Fruit fly (Drosophila melanogaster) whole organism, embryonic: Measurements from ENCODE around the gene Pax.

Experiments
- Bdp1 ChIP-seq: fragments of 200-800 bp; sonication (Bioruptor generic); optimal IDR thresholded peaks from 3 replicates; lab custom pipeline; 2016; ENCODE audit warnings: missing biosample characterization, missing genetic modification characterization
- CG12071 ChIP-seq: fragments of 200-800 bp; sonication (Bioruptor generic); optimal IDR thresholded peaks from 3 replicates; lab custom pipeline; 2018; ENCODE audit warnings: missing biosample characterization, mild to moderate bottlenecking, missing genetic modification characterization
- CG12299 ChIP-seq: fragments of 200-800 bp; sonication (Bioruptor generic); optimal IDR thresholded peaks from 2 replicates; lab custom pipeline; 2018; ENCODE audit warnings: missing biosample characterization, mild to moderate bottlenecking, missing genetic modification characterization
- CG12659 ChIP-seq: fragments of 200-800 bp; sonication (Bioruptor generic); optimal IDR thresholded peaks from 3 replicates; lab custom pipeline; 2017; ENCODE audit warnings: mild to moderate bottlenecking, missing biosample characterization, missing genetic modification reagents, missing genetic modification characterization
- CG12769 ChIP-seq: fragments of 200-800 bp; sonication (Bioruptor generic); optimal IDR thresholded peaks from 2 replicates; lab custom pipeline; 2019; ENCODE audit warnings: missing biosample characterization, mild to moderate bottlenecking, missing genetic modification characterization, moderate library complexity
- CG13894 ChIP-seq: fragments of 200-800 bp; sonication (Bioruptor generic); optimal IDR thresholded peaks from 3 replicates; lab custom pipeline; 2018; ENCODE audit warnings: missing biosample characterization, mild to moderate bottlenecking, missing genetic modification characterization, moderate library complexity
- CG14710 ChIP-seq: fragments of 200-800 bp; sonication (Bioruptor generic); optimal IDR thresholded peaks from 3 replicates; lab custom pipeline; 2019; ENCODE audit warnings: missing biosample characterization, mild to moderate bottlenecking, missing genetic modification characterization, moderate library complexity
- CG14860 ChIP-seq: fragments of 200-800 bp; sonication (Bioruptor generic); IDR thresholded peaks from 3 replicates; pipeline ENCODE4 v1.3.6; 2022; ENCODE audit warnings: missing biosample characterization, missing genetic modification characterization; ENCODE audit not compliant: partially characterized antibody
- CG17361 ChIP-seq: fragments of 200-800 bp; sonication (Bioruptor generic); IDR thresholded peaks from 3 replicates; pipeline ENCODE4 v1.3.6; 2022; ENCODE audit warnings: missing biosample characterization, missing genetic modification characterization
- CG17802 ChIP-seq: fragments of 200-800 bp; sonication (Bioruptor generic); optimal IDR thresholded peaks from 2 replicates; lab custom pipeline; 2018; ENCODE audit warnings: missing biosample characterization, mild to moderate bottlenecking, missing genetic modification characterization, moderate library complexity
- CG17829 ChIP-seq: fragments of 200-800 bp; optimal IDR thresholded peaks from 2 replicates; lab custom pipeline; 2019; ENCODE audit warnings: missing biosample characterization, mild to moderate bottlenecking, missing genetic modification characterization, moderate library complexity
- CG18599 ChIP-seq: fragments of 200-800 bp; sonication (Bioruptor generic); optimal IDR thresholded peaks from 3 replicates; lab custom pipeline; 2017; ENCODE audit warnings: missing biosample characterization, missing genetic modification characterization, mild to moderate bottlenecking, moderate library complexity, missing genetic modification reagents
- CG4617 ChIP-seq: fragments of 200-800 bp; sonication (Bioruptor generic); optimal IDR thresholded peaks from 3 replicates; lab custom pipeline; 2016; ENCODE audit warnings: missing biosample characterization, missing genetic modification characterization, borderline replicate concordance
- CG4730 ChIP-seq: fragments of 200-800 bp; sonication (Bioruptor generic); IDR thresholded peaks from 2 replicates; pipeline ENCODE4 v1.3.6; 2022; ENCODE audit warnings: missing biosample characterization, missing genetic modification characterization
- CG6654 ChIP-seq: fragments of 200-800 bp; sonication (Bioruptor generic); optimal IDR thresholded peaks from 2 replicates; lab custom pipeline; 2017; ENCODE audit warnings: missing biosample characterization, mild to moderate bottlenecking, missing genetic modification characterization
- CG7839 ChIP-seq: fragments of 200-800 bp; sonication (Bioruptor generic); optimal IDR thresholded peaks from 3 replicates; lab custom pipeline; 2018; ENCODE audit warnings: missing biosample characterization, mild to moderate bottlenecking, missing genetic modification characterization, moderate library complexity
- CG8944 ChIP-seq: fragments of 200-800 bp; sonication (Bioruptor generic); optimal IDR thresholded peaks from 3 replicates; lab custom pipeline; 2016; ENCODE audit warnings: missing biosample characterization, missing genetic modification characterization
- CHES-1-like ChIP-seq: fragments of 200-800 bp; sonication (Bioruptor generic); optimal IDR thresholded peaks from 2 replicates; lab custom pipeline; 2016; ENCODE audit warnings: missing biosample characterization, missing genetic modification characterization
- CTCF ChIP-seq: fragments of 200-800 bp; sonication (Bioruptor generic); optimal IDR thresholded peaks from 2 replicates; lab custom pipeline; 2017; ENCODE audit warnings: missing biosample characterization, mild to moderate bottlenecking, missing genetic modification characterization, moderate library complexity
- Drgx ChIP-seq: fragments of 200-800 bp; sonication (Bioruptor generic); IDR thresholded peaks from 2 replicates; pipeline ENCODE4 v1.3.6; 2022; ENCODE audit warnings: missing biosample characterization, missing genetic modification characterization
- E2f2 ChIP-seq: fragments of 200-800 bp; sonication (Bioruptor generic); IDR thresholded peaks from 2 replicates; pipeline ENCODE4 v1.3.6; 2022; ENCODE audit warnings: missing biosample characterization, missing genetic modification characterization
- Elba2 ChIP-seq: fragments of 200-800 bp; sonication (Bioruptor generic); optimal IDR thresholded peaks from 3 replicates; lab custom pipeline; 2016; ENCODE audit warnings: missing biosample characterization, missing genetic modification characterization
- H15 ChIP-seq: fragments of 200-800 bp; sonication (Bioruptor generic); IDR thresholded peaks from 3 replicates; pipeline ENCODE4 v1.3.6; 2022; ENCODE audit warnings: missing biosample characterization, missing genetic modification characterization
- HLH54F ChIP-seq: fragments of 200-800 bp; sonication (Bioruptor generic); optimal IDR thresholded peaks from 3 replicates; lab custom pipeline; 2016; ENCODE audit warnings: missing biosample characterization, missing genetic modification characterization
- Hmr ChIP-seq: fragments of 200-800 bp; sonication (Bioruptor generic); optimal IDR thresholded peaks from 3 replicates; lab custom pipeline; 2017; ENCODE audit warnings: mild to moderate bottlenecking, missing biosample characterization, missing genetic modification reagents, missing genetic modification characterization
- Hr78 ChIP-seq, 2 experiments: fragments of 200-800 bp in 1 of 2; fragments of >200 bp in 1 of 2; sonication (Bioruptor generic) in 1 of 2; optimal IDR thresholded peaks; 2 replicates each; lab custom pipeline; 2017 to 2019; ENCODE audit warnings: missing biosample characterization in 2 of 2, missing genetic modification characterization in 2 of 2, mild to moderate bottlenecking in 1 of 2, moderate library complexity in 1 of 2
- Hsf ChIP-seq: fragments of 200-800 bp; sonication (Bioruptor generic); optimal IDR thresholded peaks from 3 replicates; lab custom pipeline; 2016; ENCODE audit warnings: missing biosample characterization, missing genetic modification characterization
- MBD-R2 ChIP-seq: fragments of 200-800 bp; sonication (Bioruptor generic); IDR thresholded peaks from 2 replicates; pipeline ENCODE4 v1.3.6; 2022; ENCODE audit warnings: missing biosample characterization, missing genetic modification characterization
- Scr ChIP-seq: fragments of 200-800 bp; sonication (Bioruptor generic); IDR thresholded peaks from 2 replicates; pipeline ENCODE4 v1.3.6; 2022; ENCODE audit warnings: missing biosample characterization, missing genetic modification characterization; ENCODE audit not compliant: partially characterized antibody
- Usf ChIP-seq: fragments of 200-800 bp; sonication (Bioruptor generic); optimal IDR thresholded peaks from 2 replicates; lab custom pipeline; 2017; ENCODE audit warnings: missing genotype, missing biosample characterization, missing genetic modification characterization
- bbx ChIP-seq: fragments of 200-800 bp; sonication (Bioruptor generic); IDR thresholded peaks from 2 replicates; pipeline ENCODE4 v1.3.6; 2022; ENCODE audit warnings: missing biosample characterization, missing genetic modification characterization; ENCODE audit not compliant: partially characterized antibody
- bowl ChIP-seq: fragments of 200-800 bp; sonication (Bioruptor generic); IDR thresholded peaks from 2 replicates; pipeline ENCODE4 v1.3.6; 2022; ENCODE audit warnings: missing biosample characterization, missing genetic modification characterization
- hbn ChIP-seq: fragments of 200-800 bp; sonication (Bioruptor generic); IDR thresholded peaks from 2 replicates; pipeline ENCODE4 v1.3.6; 2022; ENCODE audit warnings: missing biosample characterization, missing genetic modification characterization; ENCODE audit not compliant: partially characterized antibody
- inv ChIP-seq: fragments of 200-800 bp; sonication (Bioruptor generic); IDR thresholded peaks from 2 replicates; pipeline ENCODE4 v1.3.6; 2022; ENCODE audit warnings: missing biosample characterization, missing genetic modification characterization; ENCODE audit not compliant: partially characterized antibody
- lbe ChIP-seq: fragments of 200-800 bp; sonication (Bioruptor generic); optimal IDR thresholded peaks from 2 replicates; lab custom pipeline; 2016; ENCODE audit warnings: missing biosample characterization, mild to moderate bottlenecking, missing genetic modification characterization
- lola ChIP-seq, 3 experiments: fragments of >200 bp in 2 of 3; fragments of 200-800 bp in 1 of 3; sonication (Bioruptor generic) in 1 of 3; optimal IDR thresholded peaks; 2 replicates each; lab custom pipeline; 2017 to 2019; ENCODE audit warnings: missing biosample characterization in 3 of 3, missing genetic modification characterization in 3 of 3, mild to moderate bottlenecking in 1 of 3, moderate library complexity in 1 of 3
- mld ChIP-seq: fragments of 200-800 bp; sonication (Bioruptor generic); IDR thresholded peaks from 3 replicates; pipeline ENCODE4 v1.3.6; 2022; ENCODE audit warnings: missing biosample characterization, missing genetic modification characterization; ENCODE audit not compliant: partially characterized antibody
- nerfin-2 ChIP-seq: fragments of 200-800 bp; sonication (Bioruptor generic); IDR thresholded peaks from 2 replicates; pipeline ENCODE4 v1.3.6; 2022; ENCODE audit warnings: missing biosample characterization, missing genetic modification characterization; ENCODE audit not compliant: partially characterized antibody
- peb ChIP-seq: fragments of 200-800 bp; sonication (Bioruptor generic); IDR thresholded peaks from 2 replicates; pipeline ENCODE4 v1.3.6; 2022; ENCODE audit warnings: missing biosample characterization, missing genetic modification characterization
- pho ChIP-seq: fragments of 200-800 bp; sonication (Bioruptor generic); optimal IDR thresholded peaks from 2 replicates; lab custom pipeline; 2016; ENCODE audit warnings: missing biosample characterization, missing genetic modification characterization
- salm ChIP-seq: fragments of 200-800 bp; sonication (Bioruptor generic); optimal IDR thresholded peaks from 2 replicates; lab custom pipeline; 2018; ENCODE audit warnings: missing biosample characterization, mild to moderate bottlenecking, missing genetic modification characterization
- sisA ChIP-seq: fragments of 200-800 bp; sonication (Bioruptor generic); IDR thresholded peaks from 2 replicates; pipeline ENCODE4 v1.3.6; 2022; ENCODE audit warnings: missing biosample characterization, missing genetic modification characterization
- unc-4 ChIP-seq: fragments of 200-800 bp; sonication (Bioruptor generic); IDR thresholded peaks from 2 replicates; pipeline ENCODE4 v1.3.6; 2022; ENCODE audit warnings: missing biosample characterization, missing genetic modification characterization; ENCODE audit not compliant: partially characterized antibody
- wor ChIP-seq: fragments of 200-800 bp; sonication (Bioruptor generic); IDR thresholded peaks from 2 replicates; pipeline ENCODE4 v1.3.6; 2022; ENCODE audit warnings: missing biosample characterization, missing genetic modification characterization
- zen2 ChIP-seq: fragments of 200-800 bp; sonication (Bioruptor generic); IDR thresholded peaks from 3 replicates; pipeline ENCODE4 v1.3.6; 2022; ENCODE audit warnings: missing biosample characterization, missing genetic modification characterization; ENCODE audit not compliant: partially characterized antibody

The Pax gene

dm6 chr2L:19430343-19430742 is 3.9 kb upstream of the Pax start, which contains the start of gene RtcB (continued):
- peak; percentile 40 for TF ChIP-seq CG4617 (GFP tag; lab: Kevin White, UChicago)
- no peak for TF ChIP-seq CG13894 (tag; lab: Kevin White, UChicago)
- TF ChIP-seq bbx, result peak; percentile 95
- peak; percentile 17 for TF ChIP-seq Hsf (GFP tag; lab: Kevin White, UChicago)
- no peak for TF ChIP-seq CG12071 (GFP tag; lab: Kevin White, UChicago)
- TF ChIP-seq CG4730 (GFP tag; lab: Robert Waterston, UW), result no peak
- peak; percentile 96 for TF ChIP-seq inv (GFP tag; lab: Robert Waterston, UW)
- no peak for TF ChIP-seq CG6654
- peak; percentile 34 for TF ChIP-seq pho (GFP tag; lab: Kevin White, UChicago)
- no peak for TF ChIP-seq Hr78 (GFP tag; optimal IDR thresholded peaks at IDR 0.05; lab: Kevin White, UChicago)
- TF ChIP-seq H15 (GFP tag; lab: Robert Waterston, UW), result no peak
- TF ChIP-seq Drgx (GFP tag; lab: Robert Waterston, UW), result no peak
- peak; percentile 74 for TF ChIP-seq E2f2 (GFP tag; lab: Robert Waterston, UW)
- peak in 1 of 3 experiments; percentile 1 for TF ChIP-seq lola (GFP tag; optimal IDR thresholded peaks at IDR 0.05; lab: Kevin White, UChicago)
- peak; percentile 24; the same call in 1 of the 2 replicates for TF ChIP-seq sisA (GFP tag; lab: Robert Waterston, UW)
- TF ChIP-seq wor (GFP tag; lab: Robert Waterston, UW), result no peak
- no peak for TF ChIP-seq peb (GFP tag; lab: Robert Waterston, UW)
- TF ChIP-seq Elba2 (GFP tag; lab: Kevin White, UChicago), result peak; percentile 46
- peak; percentile 92 for TF ChIP-seq zen2 (GFP tag; lab: Robert Waterston, UW)
- peak; percentile 91 for TF ChIP-seq mld
- no peak for TF ChIP-seq CG18599 (GFP tag; lab: Kevin White, UChicago)
- TF ChIP-seq CHES-1-like (GFP tag; lab: Kevin White, UChicago), result no peak
- TF ChIP-seq CG7839, result peak; percentile 19
- no peak for TF ChIP-seq bowl (GFP tag; lab: Robert Waterston, UW)
- TF ChIP-seq HLH54F, result no peak
- peak; percentile 37 for TF ChIP-seq CG12659
- TF ChIP-seq CG17802, result peak; percentile 9
- TF ChIP-seq CTCF (GFP tag; lab: Kevin White, UChicago), result peak; percentile 48
- TF ChIP-seq CG17361 (GFP tag; lab: Robert Waterston, UW), result peak; percentile 47; the same call in 1 of the 3 replicates
- TF ChIP-seq Scr (GFP tag; lab: Robert Waterston, UW), result peak; percentile 97
- TF ChIP-seq CG12299 (tag; lab: Kevin White, UChicago), result no peak
- peak; percentile 95 for TF ChIP-seq unc-4 (GFP tag; lab: Robert Waterston, UW)
- TF ChIP-seq MBD-R2 (GFP tag; lab: Robert Waterston, UW), result peak; percentile 68
- TF ChIP-seq Hmr (GFP tag; lab: Kevin White, UChicago), result peak; percentile 11
- TF ChIP-seq Bdp1 (GFP tag; lab: Kevin White, UChicago), result no peak
- no peak for TF ChIP-seq Usf (GFP tag; lab: Kevin White, UChicago)
- TF ChIP-seq nerfin-2 (GFP tag; lab: Robert Waterston, UW), result peak; percentile 86
- TF ChIP-seq CG12769 (tag; lab: Kevin White, UChicago), result peak; percentile 21
- TF ChIP-seq CG17829 (tag; lab: Kevin White, UChicago), result peak; percentile 18
- TF ChIP-seq CG14860 (GFP tag; lab: Robert Waterston, UW), result peak; percentile 95
- TF ChIP-seq hbn, result peak; percentile 94
- TF ChIP-seq salm (tag; lab: Kevin White, UChicago), result no peak
- TF ChIP-seq lbe (GFP tag; lab: Kevin White, UChicago), result peak; percentile 12
- TF ChIP-seq CG8944 (GFP tag; lab: Kevin White, UChicago), result peak; percentile 7
- TF ChIP-seq CG14710 (tag; lab: Kevin White, UChicago), result peak; percentile 67
